Worm (Caenorhabditis elegans) whole organism, L1 larva: Measurements from ENCODE around the gene ech-9.
A peak's percentile ranks its signal among the peaks of the same experiment; 100 is the strongest.

Source experiments
- C34B4.2 ChIP-seq: sonication (generic microtip); optimal IDR thresholded peaks from 2 replicates; lab custom pipeline; 2017; ENCODE audit warnings: mild to moderate bottlenecking, missing genetic modification characterization, missing compliant biosample characterization
- F16B12.6 ChIP-seq: fragments of 150-350 bp; optimal IDR thresholded peaks from 2 replicates; lab custom pipeline; 2014; ENCODE audit warnings: missing biosample characterization, missing genetic modification characterization
- aha-1 ChIP-seq: fragments of 150-350 bp; optimal IDR thresholded peaks from 2 replicates; lab custom pipeline; 2014; ENCODE audit warnings: missing biosample characterization, missing genetic modification characterization
- alr-1 ChIP-seq: fragments of 200-800 bp; sonication (Bioruptor generic); optimal IDR thresholded peaks from 2 replicates; lab custom pipeline; 2018; ENCODE audit warnings: borderline replicate concordance, mild to moderate bottlenecking, missing genetic modification characterization, missing compliant biosample characterization
- blmp-1 ChIP-seq: fragments of 150-350 bp; optimal IDR thresholded peaks from 2 replicates; lab custom pipeline; 2014; ENCODE audit warnings: missing biosample characterization, missing genetic modification characterization
- ceh-82 ChIP-seq, 3 experiments: fragments of 150-350 bp in 1 of 3; sonication (generic microtip) in 2 of 3; optimal IDR thresholded peaks; 2 replicates each; lab custom pipeline; 2014 to 2017; ENCODE audit warnings: missing biosample characterization in 3 of 3, missing genetic modification characterization in 3 of 3
- ceh-88 ChIP-seq: fragments of 200-800 bp; sonication (Bioruptor generic); IDR thresholded peaks from 2 replicates; pipeline ENCODE4 v1.3.6; 2022; ENCODE audit warnings: missing genetic modification characterization, missing compliant biosample characterization
- ces-1 ChIP-seq: fragments of 150-350 bp; optimal IDR thresholded peaks from 2 replicates; lab custom pipeline; 2014; ENCODE audit warnings: missing biosample characterization, missing genetic modification reagents, missing genetic modification characterization
- dpl-1 ChIP-seq, 3 experiments: fragments of 150-350 bp in 2 of 3; sonication (generic microtip) in 1 of 3; optimal IDR thresholded peaks; 2 replicates each; lab custom pipeline; 2014 to 2017; ENCODE audit warnings: missing biosample characterization in 3 of 3, missing genetic modification characterization in 3 of 3, missing genetic modification reagents in 3 of 3
- dsc-1 ChIP-seq: sonication (generic microtip); optimal IDR thresholded peaks from 2 replicates; lab custom pipeline; 2016; ENCODE audit warnings: mild to moderate bottlenecking, missing genetic modification characterization, missing compliant biosample characterization
- efl-1 ChIP-seq, 4 experiments: fragments of 150-350 bp; optimal IDR thresholded peaks in 3 of 4; peaks in 1 of 4; 1 replicate in 1 of 4; 2 replicates in 3 of 4; lab custom pipeline; 2014; ENCODE audit warnings: missing biosample characterization in 2 of 4, missing genetic modification characterization in 2 of 4, missing genetic modification reagents in 2 of 4
- egl-27 ChIP-seq, 2 experiments: fragments of 150-350 bp in 1 of 2; sonication (generic microtip); optimal IDR thresholded peaks; 3 replicates each; lab custom pipeline; 2017 to 2018; ENCODE audit warnings: missing biosample characterization in 2 of 2, missing genetic modification characterization in 2 of 2, missing genetic modification reagents in 2 of 2
- ets-5 ChIP-seq: fragments of 200-800 bp; sonication (Bioruptor generic); IDR thresholded peaks from 2 replicates; pipeline ENCODE4 v1.3.6; 2022; ENCODE audit warnings: missing genetic modification characterization, missing compliant biosample characterization
- fkh-10 ChIP-seq: sonication (generic microtip); optimal IDR thresholded peaks from 2 replicates; lab custom pipeline; 2017; ENCODE audit warnings: missing biosample characterization, missing genetic modification reagents, missing genetic modification characterization
- fkh-4 ChIP-seq: sonication (generic microtip); optimal IDR thresholded peaks from 2 replicates; lab custom pipeline; 2016; ENCODE audit warnings: missing compliant biosample characterization, missing genetic modification characterization, borderline replicate concordance
- hlh-17 ChIP-seq: fragments of 200-800 bp; sonication (Bioruptor generic); optimal IDR thresholded peaks from 2 replicates; lab custom pipeline; 2018; ENCODE audit warnings: missing genetic modification characterization, mild to moderate bottlenecking, missing compliant biosample characterization, moderate library complexity, borderline replicate concordance
- hlh-4 ChIP-seq: sonication (generic microtip); optimal IDR thresholded peaks from 2 replicates; lab custom pipeline; 2016; ENCODE audit warnings: mild to moderate bottlenecking, missing genetic modification characterization, missing compliant biosample characterization
- jun-1 ChIP-seq: fragments of 150-350 bp; optimal IDR thresholded peaks from 2 replicates; lab custom pipeline; 2014; ENCODE audit warnings: missing biosample characterization, missing genetic modification reagents, missing genetic modification characterization
- lin-14 ChIP-seq: fragments of 200-800 bp; sonication (Bioruptor generic); optimal IDR thresholded peaks from 2 replicates; lab custom pipeline; 2018; ENCODE audit warnings: mild to moderate bottlenecking, missing genetic modification characterization, moderate library complexity, missing compliant biosample characterization
- lin-15B ChIP-seq: fragments of 150-350 bp; sonication (generic microtip); optimal IDR thresholded peaks from 3 replicates; lab custom pipeline; 2014; ENCODE audit warnings: missing biosample characterization, missing genetic modification characterization
- lin-35 ChIP-seq, 2 experiments: fragments of 150-350 bp; optimal IDR thresholded peaks; 2 replicates each; lab custom pipeline; 2014; ENCODE audit warnings: missing biosample characterization in 2 of 2, missing genetic modification characterization in 2 of 2, missing genetic modification reagents in 2 of 2
- lin-39 ChIP-seq: fragments of 150-350 bp; optimal IDR thresholded peaks from 2 replicates; lab custom pipeline; 2014; ENCODE audit warnings: missing biosample characterization, missing genetic modification reagents, missing genetic modification characterization
- lir-3 ChIP-seq: sonication (generic microtip); optimal IDR thresholded peaks from 2 replicates; lab custom pipeline; 2016; ENCODE audit warnings: mild to moderate bottlenecking, missing genetic modification characterization, moderate library complexity, missing compliant biosample characterization; ENCODE audit not compliant: poor library complexity
- mab-9 ChIP-seq: fragments of 200-800 bp; sonication (Bioruptor generic); IDR thresholded peaks from 2 replicates; pipeline ENCODE4 v1.3.6; 2022; ENCODE audit warnings: missing genetic modification reagents, missing genetic modification characterization, missing compliant biosample characterization
- mdl-1 ChIP-seq, 2 experiments: fragments of 150-350 bp; optimal IDR thresholded peaks; 2 replicates each; lab custom pipeline; 2014 to 2017; ENCODE audit warnings: missing biosample characterization in 2 of 2, missing genetic modification characterization in 2 of 2, inconsistent platforms in 1 of 2
- nhr-19 ChIP-seq: fragments of 200-800 bp; sonication (Bioruptor generic); conservative IDR thresholded peaks from 2 replicates; pipeline ENCODE4 v1.3.6; 2022; ENCODE audit warnings: missing genetic modification characterization, missing compliant biosample characterization
- nhr-237 ChIP-seq: fragments of 150-350 bp; optimal IDR thresholded peaks from 2 replicates; lab custom pipeline; 2014; ENCODE audit warnings: missing biosample characterization, missing genetic modification characterization
- nhr-28 ChIP-seq: fragments of 150-350 bp; optimal IDR thresholded peaks from 2 replicates; lab custom pipeline; 2014; ENCODE audit warnings: missing biosample characterization, missing genetic modification characterization
- nhr-84 ChIP-seq: sonication (generic microtip); optimal IDR thresholded peaks from 2 replicates; lab custom pipeline; 2017; ENCODE audit warnings: missing biosample characterization, missing genetic modification characterization
- pag-3 ChIP-seq: sonication (generic microtip); optimal IDR thresholded peaks from 2 replicates; lab custom pipeline; 2017; ENCODE audit warnings: missing genetic modification characterization, mild to moderate bottlenecking, missing compliant biosample characterization, antibody characterized with exemption, borderline replicate concordance; ENCODE audit not compliant: insufficient read depth
- pax-3 ChIP-seq: fragments of 200-800 bp; sonication (Bioruptor generic); optimal IDR thresholded peaks from 2 replicates; lab custom pipeline; 2018; ENCODE audit warnings: mild to moderate bottlenecking, missing genetic modification characterization, moderate library complexity, missing compliant biosample characterization
- pqm-1 ChIP-seq: sonication (generic microtip); optimal IDR thresholded peaks from 3 replicates; lab custom pipeline; 2017; ENCODE audit warnings: missing biosample characterization, missing genetic modification characterization
- rnt-1 ChIP-seq: sonication (generic microtip); optimal IDR thresholded peaks from 2 replicates; lab custom pipeline; 2016; ENCODE audit warnings: mild to moderate bottlenecking, missing genetic modification characterization, moderate library complexity, missing compliant biosample characterization
- skn-1 ChIP-seq: fragments of 150-350 bp; optimal IDR thresholded peaks from 2 replicates; lab custom pipeline; 2014; ENCODE audit warnings: missing biosample characterization, missing genetic modification characterization
- snu-23 ChIP-seq: sonication (generic microtip); optimal IDR thresholded peaks from 2 replicates; lab custom pipeline; 2016; ENCODE audit warnings: missing genetic modification characterization, missing compliant biosample characterization
- sup-37 ChIP-seq: fragments of 200-800 bp; sonication (Bioruptor generic); optimal IDR thresholded peaks from 2 replicates; lab custom pipeline; 2018; ENCODE audit warnings: mild to moderate bottlenecking, missing genetic modification characterization, missing compliant biosample characterization
- swsn-7 ChIP-seq: sonication (generic microtip); optimal IDR thresholded peaks from 2 replicates; lab custom pipeline; 2016; ENCODE audit warnings: missing genetic modification characterization, missing compliant biosample characterization
- tbx-2 ChIP-seq: sonication (generic microtip); optimal IDR thresholded peaks from 2 replicates; lab custom pipeline; 2016; ENCODE audit warnings: missing genetic modification characterization, missing compliant biosample characterization
- unc-130 ChIP-seq: fragments of 150-350 bp; optimal IDR thresholded peaks from 2 replicates; lab custom pipeline; 2017; ENCODE audit warnings: missing biosample characterization, missing genetic modification characterization, inconsistent platforms
- unc-30 ChIP-seq: sonication (generic microtip); optimal IDR thresholded peaks from 2 replicates; lab custom pipeline; 2017; ENCODE audit warnings: missing biosample characterization, missing genetic modification characterization
- unc-62 ChIP-seq: fragments of 150-350 bp; optimal IDR thresholded peaks from 2 replicates; lab custom pipeline; 2014; ENCODE audit warnings: missing biosample characterization, missing genetic modification reagents, missing genetic modification characterization
- unc-98 ChIP-seq: fragments of 200-800 bp; sonication (Bioruptor generic); IDR thresholded peaks from 2 replicates; pipeline ENCODE4 v1.3.6; 2022; ENCODE audit warnings: missing genetic modification characterization, missing compliant biosample characterization
- ztf-4 ChIP-seq: fragments of 150-350 bp; optimal IDR thresholded peaks from 2 replicates; lab custom pipeline; 2014; ENCODE audit warnings: missing biosample characterization, missing genetic modification characterization

ech-9 gene

ce11 chrIV:10259557-10259956, 24.4 kb upstream of the ech-9 start, which contains the start of gene F01G10.9:
Gene F01G10.9, minus strand, starts transcription at chrIV:10259657.
- TF ChIP-seq efl-1 (optimal IDR thresholded peaks at IDR 0.05; lab: Kevin White, UChicago), result no peak
- peak in 1 of 2 experiments; percentile 19 for TF ChIP-seq efl-1 (GFP tag; optimal IDR thresholded peaks at IDR 0.05 in 1 of 2; lab: Kevin White, UChicago)
- no peak for TF ChIP-seq egl-27 (tag; optimal IDR thresholded peaks at IDR 0.05; lab: Kevin White, UChicago)
- peak; percentile 24 for TF ChIP-seq blmp-1
- TF ChIP-seq swsn-7 (tag; lab: Kevin White, UChicago), result no peak
- TF ChIP-seq dpl-1 (GFP tag; optimal IDR thresholded peaks at IDR 0.05; lab: Kevin White, UChicago), result no peak

DNA sequence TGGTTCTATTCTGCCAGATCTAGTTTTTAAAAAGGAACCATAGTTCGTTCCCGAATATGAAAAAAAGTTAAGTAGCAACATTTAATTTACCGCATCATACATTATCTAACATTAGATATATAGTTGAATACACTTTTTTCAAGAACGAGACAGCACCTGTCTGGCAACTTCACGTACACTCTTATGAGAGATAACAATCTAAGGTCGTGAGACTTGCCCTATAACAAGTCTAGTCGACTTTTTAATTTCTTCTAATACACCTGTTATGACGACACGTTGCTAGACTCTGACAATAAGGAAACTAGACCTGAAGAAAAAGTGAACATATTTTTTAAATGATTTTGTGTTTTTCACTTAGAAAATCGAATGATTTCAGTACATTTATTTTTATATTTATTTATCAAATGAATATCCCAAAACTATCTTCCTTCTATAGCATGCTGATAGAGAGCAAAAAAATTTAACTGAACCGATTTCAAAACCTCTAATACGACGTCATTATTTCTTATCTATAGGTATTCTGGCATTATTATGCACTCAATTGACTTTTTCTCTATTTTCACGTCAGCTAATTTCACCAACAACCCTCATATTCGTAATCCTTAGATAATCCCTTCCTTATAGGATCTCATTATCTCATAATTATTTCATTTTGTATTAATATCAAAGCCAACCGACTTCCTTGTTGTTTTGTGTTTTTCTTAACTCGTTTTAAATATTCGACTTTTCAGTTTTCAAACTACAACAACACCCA, 17.9 kb upstream of the ech-9 start:
- TF ChIP-seq lin-15B (tag; lab: Kevin White, UChicago) (peak; percentile 11), ceh-88 (GFP tag; lab: Robert Waterston, UW) (0 out of 2 replicates have a peak, but pooled peaks have one; percentile 6), lir-3 (tag; lab: Kevin White, UChicago) (no peak), mab-9 (GFP tag; lab: Robert Waterston, UW) (no peak), pax-3 (tag; lab: Kevin White, UChicago) (peak; percentile 60), mdl-1 (tag; optimal IDR thresholded peaks at IDR 0.05; lab: Kevin White, UChicago) (no peak), efl-1 (optimal IDR thresholded peaks at IDR 0.05; lab: Kevin White, UChicago) (no peak), efl-1 (GFP tag; optimal IDR thresholded peaks at IDR 0.05 in 1 of 2; lab: Kevin White, UChicago) (peak in 1 of 2 experiments; percentile 77), dsc-1 (tag; lab: Kevin White, UChicago) (peak; percentile 98), ces-1 (GFP tag; lab: Kevin White, UChicago) (no peak)

DNA sequence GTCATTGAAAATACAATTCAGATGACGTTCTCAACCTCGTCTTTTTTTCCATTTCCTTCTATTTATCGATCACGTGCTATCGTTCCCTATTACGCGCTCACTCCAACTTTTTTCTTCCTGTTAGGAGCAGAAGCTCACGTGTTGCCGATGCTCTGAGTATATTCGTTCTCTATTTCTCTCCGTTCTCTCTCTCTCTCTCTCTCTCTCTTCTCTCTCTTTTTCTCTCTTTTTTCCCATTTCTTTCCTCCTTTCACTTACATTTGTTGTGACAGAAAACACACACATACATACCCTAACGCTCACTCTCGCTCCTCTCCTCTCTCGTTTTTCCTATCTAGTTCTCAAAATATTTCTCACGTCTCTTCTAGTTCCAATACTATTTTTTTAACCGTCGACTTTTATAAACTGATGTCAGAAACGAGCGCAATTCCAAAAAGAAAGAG, 17.2 kb upstream of the ech-9 start:
- TF ChIP-seq nhr-237 (peak; percentile 78), blmp-1 (peak; percentile 96), C34B4.2 (no peak), ceh-88 (GFP tag; lab: Robert Waterston, UW) (peak; percentile 72), ets-5 (GFP tag; lab: Robert Waterston, UW) (no peak), alr-1 (tag; lab: Kevin White, UChicago) (no peak), unc-62 (no peak), lin-14 (GFP tag; lab: Kevin White, UChicago) (peak; percentile 100), unc-98 (GFP tag; lab: Robert Waterston, UW) (peak; percentile 48; the same call in 1 of the 2 replicates), hlh-17 (no peak), ces-1 (GFP tag; lab: Kevin White, UChicago) (no peak), fkh-10 (peak; percentile 93), mab-9 (GFP tag; lab: Robert Waterston, UW) (no peak), efl-1 (optimal IDR thresholded peaks at IDR 0.05; lab: Kevin White, UChicago) (peak; percentile 77 to 84), efl-1 (GFP tag; optimal IDR thresholded peaks at IDR 0.05 in 1 of 2; lab: Kevin White, UChicago) (peak; percentile 60 to 95), aha-1 (tag; lab: Kevin White, UChicago) (no peak), ztf-4 (tag; lab: Kevin White, UChicago) (peak; percentile 91), unc-130 (tag; lab: Kevin White, UChicago) (no peak), sup-37 (GFP tag; lab: Kevin White, UChicago) (peak; percentile 74), swsn-7 (tag; lab: Kevin White, UChicago) (peak; percentile 94), nhr-19 (GFP tag; lab: Robert Waterston, UW) (peak; percentile 91), lin-15B (tag; lab: Kevin White, UChicago) (no peak), pqm-1 (no peak), unc-30 (tag; lab: Kevin White, UChicago) (no peak), F16B12.6 (tag; lab: Kevin White, UChicago) (peak; percentile 9), rnt-1 (tag; lab: Kevin White, UChicago) (peak; percentile 86), snu-23 (GFP tag; lab: Kevin White, UChicago) (peak; percentile 95), jun-1 (tag; lab: Kevin White, UChicago) (peak; percentile 84), skn-1 (tag; lab: Kevin White, UChicago) (peak; percentile 67), tbx-2 (tag; lab: Kevin White, UChicago) (peak; percentile 95), hlh-4 (tag; lab: Kevin White, UChicago) (no peak), nhr-84 (tag; lab: Kevin White, UChicago) (no peak), ceh-82 (tag; optimal IDR thresholded peaks at IDR 0.05; lab: Kevin White, UChicago) (peak; percentile 28 to 73 (median 42)), pag-3 (tag; lab: Kevin White, UChicago) (no peak), lin-39 (tag; lab: Kevin White, UChicago) (peak; percentile 40), lin-35 (GFP tag; optimal IDR thresholded peaks at IDR 0.05; lab: Kevin White, UChicago) (peak; percentile 76 to 77), fkh-4 (tag; lab: Kevin White, UChicago) (peak; percentile 51), nhr-28 (tag; lab: Kevin White, UChicago) (no peak)
